Worm (Caenorhabditis elegans) whole organism, L4 larva: Measurements from ENCODE around the gene Y65A5A.2.

ENCODE experiments used
- D1046.2 ChIP-seq: fragments of 200-800 bp; sonication (Bioruptor generic); IDR thresholded peaks from 2 replicates; pipeline ENCODE4 v1.3.6; 2022; ENCODE audit warnings: missing genetic modification characterization, missing compliant biosample characterization
- F26F4.8 ChIP-seq: fragments of 200-800 bp; sonication (Bioruptor generic); conservative IDR thresholded peaks from 2 replicates; pipeline ENCODE4 v1.3.6; 2022; ENCODE audit warnings: missing genetic modification characterization, missing compliant biosample characterization
- F44E2.7 ChIP-seq: fragments of 200-800 bp; sonication (Bioruptor generic); IDR thresholded peaks from 2 replicates; pipeline ENCODE4 v2.1.2; 2022; ENCODE audit warnings: missing genetic modification characterization, missing compliant biosample characterization
- F49E8.2 ChIP-seq: sonication (generic microtip); optimal IDR thresholded peaks from 2 replicates; lab custom pipeline; 2016; ENCODE audit warnings: missing compliant biosample characterization, mild to moderate bottlenecking, missing genetic modification characterization, borderline replicate concordance
- T26A8.4 ChIP-seq: fragments of 200-800 bp; sonication (Bioruptor generic); IDR thresholded peaks from 2 replicates; pipeline ENCODE4 v1.3.6; 2022; ENCODE audit warnings: missing genetic modification characterization, missing compliant biosample characterization
- Y105C5A.15 ChIP-seq: fragments of 200-800 bp; sonication (Bioruptor generic); IDR thresholded peaks from 2 replicates; pipeline ENCODE4 v1.3.6; 2022; ENCODE audit warnings: missing genetic modification characterization, missing compliant biosample characterization
- Y48G9A.11 ChIP-seq: fragments of 200-800 bp; sonication (Bioruptor generic); IDR thresholded peaks from 2 replicates; pipeline ENCODE4 v1.3.6; 2022; ENCODE audit warnings: missing genetic modification reagents, missing genetic modification characterization, missing compliant biosample characterization
- Y5F2A.4 ChIP-seq: fragments of 200-800 bp; sonication (Bioruptor generic); optimal IDR thresholded peaks from 2 replicates; lab custom pipeline; 2018; ENCODE audit warnings: mild to moderate bottlenecking, missing genetic modification characterization, missing compliant biosample characterization
- ZK337.2 ChIP-seq: fragments of 200-800 bp; sonication (Bioruptor generic); IDR thresholded peaks from 2 replicates; pipeline ENCODE4 v1.3.6; 2022; ENCODE audit warnings: missing genetic modification reagents, missing genetic modification characterization, missing compliant biosample characterization
- ZK546.5 ChIP-seq, 2 experiments: sonication (generic microtip); optimal IDR thresholded peaks; 2 replicates each; lab custom pipeline; 2017; ENCODE audit warnings: missing biosample characterization in 2 of 2, missing genetic modification characterization in 2 of 2
- aha-1 ChIP-seq: fragments of 150-350 bp; peaks from one replicate; lab custom pipeline; 2014; ENCODE audit warnings: missing biosample characterization, missing genetic modification characterization
- aly-2 ChIP-seq: sonication (generic microtip); optimal IDR thresholded peaks from 2 replicates; lab custom pipeline; 2018; ENCODE audit warnings: missing biosample characterization, missing genetic modification characterization
- arid-1 ChIP-seq: fragments of 200-800 bp; sonication (Bioruptor generic); conservative IDR thresholded peaks from 2 replicates; pipeline ENCODE4 v1.3.6; 2022; ENCODE audit warnings: missing genetic modification reagents, missing genetic modification characterization, missing compliant biosample characterization
- ceh-44 ChIP-seq: fragments of 200-800 bp; sonication (Bioruptor generic); IDR thresholded peaks from 2 replicates; pipeline ENCODE4 v1.3.6; 2022; ENCODE audit warnings: missing genetic modification reagents, missing genetic modification characterization, missing compliant biosample characterization
- ceh-82 ChIP-seq: sonication (generic microtip); optimal IDR thresholded peaks from 2 replicates; lab custom pipeline; 2017; ENCODE audit warnings: missing biosample characterization, missing genetic modification characterization
- ctbp-1 ChIP-seq: fragments of 200-800 bp; sonication (Bioruptor generic); IDR thresholded peaks from 2 replicates; pipeline ENCODE4 v1.3.6; 2022; ENCODE audit warnings: missing genetic modification reagents, missing genetic modification characterization, missing compliant biosample characterization
- daf-16 ChIP-seq, 3 experiments: sonication (generic microtip); optimal IDR thresholded peaks; 2 replicates each; lab custom pipeline; 2016 to 2017; ENCODE audit warnings: missing genetic modification characterization in 3 of 3, missing genetic modification reagents in 3 of 3, mild to moderate bottlenecking in 2 of 3, missing compliant biosample characterization in 2 of 3, missing biosample characterization in 1 of 3, moderate library complexity in 1 of 3
- daf-19 ChIP-seq: fragments of 200-800 bp; sonication (Bioruptor generic); conservative IDR thresholded peaks from 2 replicates; pipeline ENCODE4 v1.3.6; 2022; ENCODE audit warnings: missing genetic modification characterization, missing compliant biosample characterization
- dmd-8 ChIP-seq: fragments of 200-800 bp; sonication (Bioruptor generic); IDR thresholded peaks from 2 replicates; pipeline ENCODE4 v1.3.6; 2022; ENCODE audit warnings: missing genetic modification characterization, missing compliant biosample characterization
- dpl-1 ChIP-seq: fragments of 150-350 bp; optimal IDR thresholded peaks from 2 replicates; lab custom pipeline; 2014; ENCODE audit warnings: missing biosample characterization, missing genetic modification reagents, missing genetic modification characterization
- duxl-1 ChIP-seq: sonication (generic microtip); optimal IDR thresholded peaks from 2 replicates; lab custom pipeline; 2016; ENCODE audit warnings: mild to moderate bottlenecking, missing genetic modification characterization, moderate library complexity, missing compliant biosample characterization; ENCODE audit not compliant: poor library complexity
- dve-1 ChIP-seq: sonication (generic microtip); optimal IDR thresholded peaks from 2 replicates; lab custom pipeline; 2017; ENCODE audit warnings: antibody characterized with exemption, mild to moderate bottlenecking, missing genetic modification characterization, missing compliant biosample characterization; ENCODE audit not compliant: insufficient read depth
- hlh-30 ChIP-seq: sonication (generic microtip); optimal IDR thresholded peaks from 2 replicates; lab custom pipeline; 2017; ENCODE audit warnings: antibody characterized with exemption, mild to moderate bottlenecking, missing genetic modification characterization, missing compliant biosample characterization; ENCODE audit not compliant: insufficient read depth
- lin-1 ChIP-seq: fragments of 200-800 bp; sonication (Bioruptor generic); IDR thresholded peaks from 2 replicates; pipeline ENCODE4 v1.3.6; 2022; ENCODE audit warnings: missing genetic modification reagents, missing genetic modification characterization, missing compliant biosample characterization
- lin-13 ChIP-seq: fragments of 150-350 bp; optimal IDR thresholded peaks from 2 replicates; lab custom pipeline; 2014; ENCODE audit warnings: missing biosample characterization, missing genetic modification reagents, missing genetic modification characterization
- lin-38 ChIP-seq: fragments of 200-800 bp; sonication (Bioruptor generic); IDR thresholded peaks from 2 replicates; pipeline ENCODE4 v1.3.6; 2022; ENCODE audit warnings: missing genetic modification reagents, missing genetic modification characterization, missing compliant biosample characterization
- madf-9 ChIP-seq: fragments of 200-800 bp; sonication (Bioruptor generic); conservative IDR thresholded peaks from 2 replicates; pipeline ENCODE4 v1.3.6; 2022; ENCODE audit warnings: missing genetic modification reagents, missing genetic modification characterization, missing compliant biosample characterization
- mdl-1 ChIP-seq, 2 experiments: fragments of 150-350 bp in 1 of 2; sonication (generic microtip) in 1 of 2; optimal IDR thresholded peaks; 2 replicates each; lab custom pipeline; 2014 to 2017; ENCODE audit warnings: missing biosample characterization in 2 of 2, missing genetic modification characterization in 2 of 2
- mdt-29 ChIP-seq: fragments of 200-800 bp; sonication (Bioruptor generic); IDR thresholded peaks from 2 replicates; pipeline ENCODE4 v1.3.6; 2022; ENCODE audit warnings: missing genetic modification reagents, missing genetic modification characterization, missing compliant biosample characterization
- mep-1 ChIP-seq: fragments of 150-350 bp; sonication (generic microtip); optimal IDR thresholded peaks from 3 replicates; lab custom pipeline; 2014; ENCODE audit warnings: missing biosample characterization, missing genetic modification characterization
- mxl-3 ChIP-seq: fragments of 200-800 bp; sonication (Bioruptor generic); optimal IDR thresholded peaks from 2 replicates; lab custom pipeline; 2018; ENCODE audit warnings: mild to moderate bottlenecking, missing genetic modification characterization, missing compliant biosample characterization
- nhr-237 ChIP-seq: sonication (generic microtip); optimal IDR thresholded peaks from 2 replicates; lab custom pipeline; 2017; ENCODE audit warnings: missing biosample characterization, missing genetic modification characterization
- nhr-41 ChIP-seq: fragments of 200-800 bp; sonication (Bioruptor generic); IDR thresholded peaks from 2 replicates; pipeline ENCODE4 v1.3.6; 2022; ENCODE audit warnings: missing genetic modification reagents, missing genetic modification characterization, missing compliant biosample characterization
- nhr-42 ChIP-seq: fragments of 200-800 bp; sonication (Bioruptor generic); IDR thresholded peaks from 2 replicates; pipeline ENCODE4 v1.3.6; 2022; ENCODE audit warnings: missing genetic modification characterization, missing compliant biosample characterization
- nhr-48 ChIP-seq: sonication (generic microtip); optimal IDR thresholded peaks from 2 replicates; lab custom pipeline; 2016; ENCODE audit warnings: mild to moderate bottlenecking, missing genetic modification characterization, missing compliant biosample characterization
- nhr-6 ChIP-seq: fragments of 150-350 bp; optimal IDR thresholded peaks from 2 replicates; lab custom pipeline; 2014; ENCODE audit warnings: missing biosample characterization, missing genetic modification characterization
- pha-4 ChIP-seq, 2 experiments: fragments of 150-350 bp in 1 of 2; fragments of 200-800 bp in 1 of 2; sonication (Bioruptor generic) in 1 of 2; IDR thresholded peaks in 1 of 2; optimal IDR thresholded peaks in 1 of 2; 2 replicates each; pipeline versions ENCODE4 v1.3.6 to Lab custom; 2014 to 2022; ENCODE audit warnings: missing genetic modification characterization in 2 of 2, missing genetic modification reagents in 2 of 2, missing biosample characterization in 1 of 2, missing compliant biosample characterization in 1 of 2
- php-3 ChIP-seq: fragments of 200-800 bp; sonication (Bioruptor generic); IDR thresholded peaks from 2 replicates; pipeline ENCODE4 v1.3.6; 2022; ENCODE audit warnings: missing genetic modification reagents, missing genetic modification characterization, missing compliant biosample characterization
- set-16 ChIP-seq: fragments of 200-800 bp; sonication (Bioruptor generic); IDR thresholded peaks from 2 replicates; pipeline ENCODE4 v1.3.6; 2022; ENCODE audit warnings: missing genetic modification reagents, missing genetic modification characterization, missing compliant biosample characterization
- snpc-1.2 ChIP-seq: fragments of 200-800 bp; sonication (Bioruptor generic); IDR thresholded peaks from 2 replicates; pipeline ENCODE4 v1.3.6; 2022; ENCODE audit warnings: missing genetic modification reagents, missing genetic modification characterization, missing compliant biosample characterization
- spr-1 ChIP-seq: sonication (generic microtip); optimal IDR thresholded peaks from 2 replicates; lab custom pipeline; 2016; ENCODE audit warnings: mild to moderate bottlenecking, missing genetic modification characterization, missing compliant biosample characterization
- spr-3 ChIP-seq: fragments of 200-800 bp; sonication (Bioruptor generic); optimal IDR thresholded peaks from 2 replicates; lab custom pipeline; 2018; ENCODE audit warnings: mild to moderate bottlenecking, missing genetic modification characterization, missing compliant biosample characterization
- tag-97 ChIP-seq: fragments of 200-800 bp; sonication (Bioruptor generic); IDR thresholded peaks from 2 replicates; pipeline ENCODE4 v1.3.6; 2022; ENCODE audit warnings: missing genetic modification characterization, missing compliant biosample characterization
- tra-1 ChIP-seq: fragments of 200-800 bp; sonication (Bioruptor generic); IDR thresholded peaks from 2 replicates; pipeline ENCODE4 v1.3.6; 2022; ENCODE audit warnings: missing genetic modification reagents, missing genetic modification characterization, missing compliant biosample characterization
- unc-130 ChIP-seq: sonication (generic microtip); optimal IDR thresholded peaks from 2 replicates; lab custom pipeline; 2016; ENCODE audit warnings: missing genetic modification reagents, missing genetic modification characterization, missing compliant biosample characterization
- zag-1 ChIP-seq: fragments of 150-350 bp; optimal IDR thresholded peaks from 2 replicates; lab custom pipeline; 2014; ENCODE audit warnings: missing biosample characterization, missing genetic modification characterization
- ztf-11 ChIP-seq: fragments of 150-350 bp; optimal IDR thresholded peaks from 2 replicates; lab custom pipeline; 2014; ENCODE audit warnings: missing biosample characterization, missing genetic modification characterization
- ztf-7 ChIP-seq: fragments of 150-350 bp; optimal IDR thresholded peaks from 2 replicates; lab custom pipeline; 2014; ENCODE audit warnings: missing biosample characterization, missing genetic modification characterization

The Y65A5A.2 gene

ce11 chrIV:16381933-16382591 lies 29.8 kb upstream of the Y65A5A.2 start, which contains the start of gene Y7A9D.1:
Gene Y7A9D.1, minus strand, starts transcription at chrIV:16382215.
- TF ChIP-seq madf-9 (GFP tag; lab: Robert Waterston, UW) (peak; percentile 63; the same call in 1 of the 2 replicates), nhr-237 (tag; lab: Kevin White, UChicago) (no peak), D1046.2 (peak; percentile 82; the same call in 1 of the 2 replicates), snpc-1.2 (GFP tag; lab: Robert Waterston, UW) (peak; percentile 99), daf-19 (GFP tag; lab: Robert Waterston, UW) (0 out of 2 replicates have a peak, but pooled peaks have one; percentile 15), duxl-1 (peak; percentile 47), ZK546.5 (tag; optimal IDR thresholded peaks at IDR 0.05; lab: Kevin White, UChicago) (no peak), tra-1 (no peak), F26F4.8 (GFP tag; lab: Robert Waterston, UW) (peak; percentile 52; the same call in 1 of the 2 replicates), php-3 (GFP tag; lab: Robert Waterston, UW) (peak; percentile 61), tag-97 (0 out of 2 replicates have a peak, but pooled peaks have one; percentile 20), spr-3 (GFP tag; lab: Kevin White, UChicago) (peak; percentile 65), aly-2 (no peak), Y5F2A.4 (GFP tag; lab: Kevin White, UChicago) (peak; percentile 32), lin-13 (GFP tag; lab: Kevin White, UChicago) (peak; percentile 32), hlh-30 (peak; percentile 63), Y105C5A.15 (0 out of 2 replicates have a peak, but pooled peaks have one; percentile 4), lin-38 (GFP tag; lab: Robert Waterston, UW) (peak; percentile 82), F44E2.7 (GFP tag; lab: Robert Waterston, UW) (no peak), zag-1 (tag; lab: Kevin White, UChicago) (no peak), lin-1 (GFP tag; lab: Robert Waterston, UW) (no peak), F49E8.2 (tag; lab: Kevin White, UChicago) (peak; percentile 62), pha-4 (GFP tag; IDR thresholded peaks at IDR 0.05; lab: Robert Waterston, UW) (peak; percentile 79), pha-4 (tag; optimal IDR thresholded peaks at IDR 0.05; lab: Kevin White, UChicago) (no peak), nhr-6 (tag; lab: Kevin White, UChicago) (peak; percentile 17), nhr-41 (GFP tag; lab: Robert Waterston, UW) (no peak), dpl-1 (peak; percentile 30), Y48G9A.11 (peak; percentile 68), dmd-8 (GFP tag; lab: Robert Waterston, UW) (no peak; the same call in 1 of the 2 replicates), ZK337.2 (0 out of 2 replicates have a peak, but pooled peaks have one; percentile 51), mxl-3 (GFP tag; lab: Kevin White, UChicago) (peak; percentile 63), mdt-29 (GFP tag; lab: Robert Waterston, UW) (peak; percentile 79), ceh-82 (tag; lab: Kevin White, UChicago) (no peak), nhr-48 (peak; percentile 11), spr-1 (tag; lab: Kevin White, UChicago) (peak; percentile 52), arid-1 (GFP tag; lab: Robert Waterston, UW) (peak; percentile 51; the same call in 1 of the 2 replicates), ztf-11 (no peak), mdl-1 (tag; optimal IDR thresholded peaks at IDR 0.05; lab: Kevin White, UChicago) (no peak), dve-1 (tag; lab: Kevin White, UChicago) (peak; percentile 65), nhr-42 (GFP tag; lab: Robert Waterston, UW) (0 out of 2 replicates have a peak, but pooled peaks have one; percentile 28), set-16 (GFP tag; lab: Robert Waterston, UW) (peak; percentile 47), daf-16 (GFP tag; optimal IDR thresholded peaks at IDR 0.05; lab: Kevin White, UChicago) (peak; percentile 15 to 30), daf-16 (tag; optimal IDR thresholded peaks at IDR 0.05; lab: Kevin White, UChicago) (peak; percentile 39), ctbp-1 (GFP tag; lab: Robert Waterston, UW) (peak; percentile 83), unc-130 (GFP tag; lab: Kevin White, UChicago) (peak; percentile 24), T26A8.4 (GFP tag; lab: Robert Waterston, UW) (no peak; the same call in 1 of the 2 replicates), aha-1 (tag; lab: Kevin White, UChicago) (peak; percentile 76), mep-1 (peak; percentile 75), ztf-7 (peak; percentile 18), ceh-44 (peak; percentile 62; the same call in 1 of the 2 replicates)
